Worm (Caenorhabditis elegans) whole organism, L4/young adult: ENCODE results near the gene T21D12.11.

Source experiments
- W03F9.2 ChIP-seq: fragments of 150-350 bp; optimal IDR thresholded peaks from 2 replicates; lab custom pipeline; 2014; ENCODE audit warnings: missing biosample characterization, missing genetic modification characterization
- dao-5 ChIP-seq: sonication (generic microtip); optimal IDR thresholded peaks from 2 replicates; lab custom pipeline; 2016; ENCODE audit warnings: missing genotype, missing genetic modification characterization, moderate library complexity, missing compliant biosample characterization
- him-1 ChIP-seq: sonication (generic microtip); optimal IDR thresholded peaks from 2 replicates; lab custom pipeline; 2016; ENCODE audit warnings: missing genotype, missing genetic modification reagents, missing genetic modification characterization, missing compliant biosample characterization

DNA sequence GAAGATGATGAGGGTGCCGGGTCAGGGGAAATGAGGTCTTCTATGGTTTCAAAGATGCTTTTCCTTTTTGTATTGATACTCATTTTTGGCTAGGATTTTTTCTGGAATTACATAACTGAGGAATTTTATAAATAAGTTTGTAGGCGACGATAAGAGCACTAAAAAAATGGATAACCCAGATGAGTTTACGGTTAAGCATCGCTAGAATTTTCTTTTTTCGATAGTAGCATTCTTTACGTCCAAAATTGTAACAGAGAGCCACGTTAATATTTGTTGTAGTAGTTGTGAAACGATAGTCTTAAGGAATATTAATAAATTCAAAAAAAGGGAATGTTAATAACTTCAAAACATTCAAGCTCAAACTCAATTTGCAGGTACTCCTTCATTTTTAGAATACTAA is 44.4 kb downstream of the T21D12.11 start, which contains the start of gene snai-1:
- no peak for TF ChIP-seq W03F9.2 (tag; lab: Kevin White, UChicago)
- no peak for TF ChIP-seq him-1 (tag; lab: Kevin White, UChicago)
- no peak for TF ChIP-seq dao-5 (tag; lab: Kevin White, UChicago)
